Worm (Caenorhabditis elegans) whole organism, young adult: ENCODE data around the gene tab-1.
A peak's percentile ranks its signal among the peaks of the same experiment; 100 is the strongest.

Source experiments
- B0336.3 ChIP-seq: fragments of 200-800 bp; sonication (Bioruptor generic); IDR thresholded peaks from 2 replicates; pipeline ENCODE4 v1.3.6; 2022; ENCODE audit warnings: missing genetic modification characterization, missing compliant biosample characterization
- C06A6.2 ChIP-seq: fragments of 200-800 bp; sonication (Bioruptor generic); conservative IDR thresholded peaks from 2 replicates; pipeline ENCODE4 v1.3.6; 2022; ENCODE audit warnings: missing genetic modification characterization, missing compliant biosample characterization
- D2030.7 ChIP-seq: fragments of 200-800 bp; sonication (Bioruptor generic); IDR thresholded peaks from 2 replicates; pipeline ENCODE4 v1.3.6; 2022; ENCODE audit warnings: missing genetic modification reagents, missing genetic modification characterization, missing compliant biosample characterization
- F52B5.7 ChIP-seq: sonication (generic microtip); optimal IDR thresholded peaks from 2 replicates; lab custom pipeline; 2016; ENCODE audit warnings: mild to moderate bottlenecking, missing genetic modification characterization, missing compliant biosample characterization
- F57A8.1 ChIP-seq: fragments of 200-800 bp; sonication (Bioruptor generic); optimal IDR thresholded peaks from 2 replicates; lab custom pipeline; 2018; ENCODE audit warnings: mild to moderate bottlenecking, missing genetic modification characterization, moderate library complexity, missing compliant biosample characterization
- T07F8.4 ChIP-seq: sonication (generic microtip); optimal IDR thresholded peaks from 2 replicates; lab custom pipeline; 2016; ENCODE audit warnings: mild to moderate bottlenecking, missing genetic modification characterization, moderate library complexity, missing compliant biosample characterization
- T26A5.8 ChIP-seq: sonication (generic microtip); optimal IDR thresholded peaks from 2 replicates; lab custom pipeline; 2016; ENCODE audit warnings: missing genetic modification characterization, missing compliant biosample characterization
- Y53F4B.3 ChIP-seq: fragments of 200-800 bp; sonication (Bioruptor generic); IDR thresholded peaks from 2 replicates; pipeline ENCODE4 v1.3.6; 2022; ENCODE audit warnings: missing genetic modification reagents, missing genetic modification characterization, missing compliant biosample characterization
- Y56A3A.18 ChIP-seq: fragments of 200-800 bp; sonication (Bioruptor generic); IDR thresholded peaks from 2 replicates; pipeline ENCODE4 v1.3.6; 2022; ENCODE audit warnings: missing genetic modification reagents, missing genetic modification characterization, missing compliant biosample characterization
- akir-1 ChIP-seq: fragments of 200-800 bp; sonication (Bioruptor generic); optimal IDR thresholded peaks from 2 replicates; lab custom pipeline; 2018; ENCODE audit warnings: mild to moderate bottlenecking, missing genetic modification characterization, moderate library complexity, missing compliant biosample characterization
- ama-1 ChIP-seq, 3 experiments: fragments of 150-350 bp in 1 of 3; sonication (generic microtip) in 2 of 3; optimal IDR thresholded peaks; 2 replicates each; lab custom pipeline; 2014 to 2018; ENCODE audit warnings: missing biosample characterization in 2 of 3, missing genetic modification characterization in 2 of 3, missing genetic modification reagents in 2 of 3
- atf-7 ChIP-seq: sonication (generic microtip); optimal IDR thresholded peaks from 2 replicates; lab custom pipeline; 2017; ENCODE audit warnings: mild to moderate bottlenecking, missing genetic modification characterization, missing compliant biosample characterization
- athp-1 ChIP-seq: sonication (generic microtip); optimal IDR thresholded peaks from 2 replicates; lab custom pipeline; 2017; ENCODE audit warnings: mild to moderate bottlenecking, missing genetic modification characterization, missing compliant biosample characterization
- attf-5 ChIP-seq: fragments of 200-800 bp; sonication (Bioruptor generic); optimal IDR thresholded peaks from 2 replicates; lab custom pipeline; 2018; ENCODE audit warnings: mild to moderate bottlenecking, missing genetic modification characterization, missing compliant biosample characterization
- ccch-3 ChIP-seq: fragments of 200-800 bp; sonication (Bioruptor generic); optimal IDR thresholded peaks from 2 replicates; lab custom pipeline; 2018; ENCODE audit warnings: mild to moderate bottlenecking, missing genetic modification characterization, missing compliant biosample characterization
- ceh-100 ChIP-seq: fragments of 200-800 bp; sonication (Bioruptor generic); IDR thresholded peaks from 2 replicates; pipeline ENCODE4 v1.3.6; 2022; ENCODE audit warnings: missing genetic modification reagents, missing genetic modification characterization, missing compliant biosample characterization
- ceh-79 ChIP-seq: sonication (generic microtip); optimal IDR thresholded peaks from 2 replicates; lab custom pipeline; 2017; ENCODE audit warnings: mild to moderate bottlenecking, missing genetic modification characterization, missing compliant biosample characterization
- dox-1 ChIP-seq: fragments of 200-800 bp; sonication (Bioruptor generic); IDR thresholded peaks from 2 replicates; pipeline ENCODE4 v1.3.6; 2022; ENCODE audit warnings: missing genetic modification reagents, missing genetic modification characterization, missing compliant biosample characterization
- dpl-1 ChIP-seq: fragments of 150-350 bp; optimal IDR thresholded peaks from 2 replicates; lab custom pipeline; 2014; ENCODE audit warnings: missing biosample characterization, missing genetic modification reagents, missing genetic modification characterization
- efl-1 ChIP-seq: fragments of 150-350 bp; optimal IDR thresholded peaks from 2 replicates; lab custom pipeline; 2014; ENCODE audit warnings: missing biosample characterization, missing genetic modification reagents, missing genetic modification characterization
- fkh-3 ChIP-seq: sonication (generic microtip); optimal IDR thresholded peaks from 2 replicates; lab custom pipeline; 2016; ENCODE audit warnings: mild to moderate bottlenecking, missing genetic modification characterization, missing compliant biosample characterization
- lag-1 ChIP-seq: fragments of 200-800 bp; sonication (Bioruptor generic); IDR thresholded peaks from 2 replicates; pipeline ENCODE4 v1.3.6; 2022; ENCODE audit warnings: missing genetic modification reagents, missing genetic modification characterization, missing compliant biosample characterization
- let-526 ChIP-seq: fragments of 200-800 bp; sonication (Bioruptor generic); IDR thresholded peaks from 2 replicates; pipeline ENCODE4 v1.3.6; 2022; ENCODE audit warnings: missing genetic modification reagents, missing genetic modification characterization, missing compliant biosample characterization
- lin-26 ChIP-seq: fragments of 200-800 bp; sonication (Bioruptor generic); IDR thresholded peaks from 2 replicates; pipeline ENCODE4 v1.3.6; 2022; ENCODE audit warnings: missing genetic modification reagents, missing genetic modification characterization, missing compliant biosample characterization
- lin-40 ChIP-seq: sonication (generic microtip); optimal IDR thresholded peaks from 2 replicates; lab custom pipeline; 2016; ENCODE audit warnings: missing genetic modification characterization, mild to moderate bottlenecking, missing compliant biosample characterization, missing genotype, missing genetic modification reagents
- lir-1 ChIP-seq: fragments of 200-800 bp; sonication (Bioruptor generic); conservative IDR thresholded peaks from 2 replicates; pipeline ENCODE4 v1.3.6; 2022; ENCODE audit warnings: missing genetic modification reagents, missing genetic modification characterization, missing compliant biosample characterization
- lsl-1 ChIP-seq: fragments of 200-800 bp; sonication (Bioruptor generic); optimal IDR thresholded peaks from 2 replicates; lab custom pipeline; 2018; ENCODE audit warnings: mild to moderate bottlenecking, missing genetic modification characterization, moderate library complexity, missing compliant biosample characterization
- lsy-27 ChIP-seq: sonication (generic microtip); optimal IDR thresholded peaks from 2 replicates; lab custom pipeline; 2017; ENCODE audit warnings: missing genetic modification characterization, mild to moderate bottlenecking, missing compliant biosample characterization, antibody characterized with exemption, missing genotype, borderline replicate concordance; ENCODE audit not compliant: insufficient read depth
- madf-10 ChIP-seq: sonication (generic microtip); optimal IDR thresholded peaks from 2 replicates; lab custom pipeline; 2016; ENCODE audit warnings: mild to moderate bottlenecking, missing genetic modification characterization, missing compliant biosample characterization
- madf-3 ChIP-seq: fragments of 200-800 bp; sonication (Bioruptor generic); IDR thresholded peaks from 2 replicates; pipeline ENCODE4 v1.3.6; 2022; ENCODE audit warnings: missing genetic modification reagents, missing genetic modification characterization, missing compliant biosample characterization
- madf-6 ChIP-seq: fragments of 200-800 bp; sonication (Bioruptor generic); IDR thresholded peaks from 2 replicates; pipeline ENCODE4 v1.3.6; 2022; ENCODE audit warnings: missing genetic modification reagents, missing genetic modification characterization, missing compliant biosample characterization
- madf-8 ChIP-seq: fragments of 200-800 bp; sonication (Bioruptor generic); conservative IDR thresholded peaks from 2 replicates; pipeline ENCODE4 v1.3.6; 2022; ENCODE audit warnings: missing genetic modification reagents, missing genetic modification characterization, missing compliant biosample characterization
- nfyb-1 ChIP-seq: fragments of 200-800 bp; sonication (Bioruptor generic); IDR thresholded peaks from 2 replicates; pipeline ENCODE4 v1.3.6; 2022; ENCODE audit warnings: missing genetic modification reagents, missing genetic modification characterization, missing compliant biosample characterization
- nhr-90 ChIP-seq: sonication (generic microtip); optimal IDR thresholded peaks from 2 replicates; lab custom pipeline; 2016; ENCODE audit warnings: missing genotype, mild to moderate bottlenecking, missing genetic modification characterization, missing compliant biosample characterization
- pbrm-1 ChIP-seq: fragments of 200-800 bp; sonication (Bioruptor generic); IDR thresholded peaks from 2 replicates; pipeline ENCODE4 v1.3.6; 2022; ENCODE audit warnings: missing genetic modification reagents, missing genetic modification characterization, missing compliant biosample characterization
- snpc-4 ChIP-seq, 5 experiments: fragments of 150-350 bp in 1 of 5; sonication (generic microtip) in 4 of 5; optimal IDR thresholded peaks; 2 replicates each; lab custom pipeline; 2014 to 2018; ENCODE audit warnings: missing genetic modification characterization in 5 of 5, missing biosample characterization in 3 of 5, antibody characterized with exemption in 2 of 5, mild to moderate bottlenecking in 2 of 5, missing compliant biosample characterization in 2 of 5, missing genotype in 2 of 5, moderate library complexity in 2 of 5, missing genetic modification reagents in 1 of 5
- tbp1 ChIP-seq: fragments of 200-800 bp; sonication (Bioruptor generic); optimal IDR thresholded peaks from 2 replicates; lab custom pipeline; 2018; ENCODE audit warnings: mild to moderate bottlenecking, missing genetic modification characterization, missing compliant biosample characterization
- tbx-9 ChIP-seq: sonication (generic microtip); optimal IDR thresholded peaks from 2 replicates; lab custom pipeline; 2016; ENCODE audit warnings: borderline replicate concordance, missing genetic modification characterization, inconsistent platforms, missing compliant biosample characterization
- unc-130 ChIP-seq: sonication (generic microtip); optimal IDR thresholded peaks from 2 replicates; lab custom pipeline; 2016; ENCODE audit warnings: missing genetic modification reagents, missing genetic modification characterization, missing compliant biosample characterization
- xnd-1 ChIP-seq: sonication (generic microtip); optimal IDR thresholded peaks from 2 replicates; lab custom pipeline; 2016; ENCODE audit warnings: missing genotype, missing genetic modification reagents, missing genetic modification characterization, missing compliant biosample characterization
- zfh-2 ChIP-seq: fragments of 200-800 bp; sonication (Bioruptor generic); conservative IDR thresholded peaks from 2 replicates; pipeline ENCODE4 v1.3.6; 2022; ENCODE audit warnings: missing genetic modification reagents, missing genetic modification characterization, missing compliant biosample characterization
- zim-3 ChIP-seq: sonication (generic microtip); optimal IDR thresholded peaks from 2 replicates; lab custom pipeline; 2017; ENCODE audit warnings: mild to moderate bottlenecking, missing genetic modification characterization, moderate library complexity, missing compliant biosample characterization
- ztf-18 ChIP-seq: sonication (generic microtip); optimal IDR thresholded peaks from 2 replicates; lab custom pipeline; 2016; ENCODE audit warnings: missing genotype, mild to moderate bottlenecking, missing genetic modification characterization, missing compliant biosample characterization
- ztf-25 ChIP-seq: fragments of 200-800 bp; sonication (Bioruptor generic); IDR thresholded peaks from 2 replicates; pipeline ENCODE4 v1.3.6; 2022; ENCODE audit warnings: missing genetic modification reagents, missing genetic modification characterization, missing compliant biosample characterization
- ztf-28 ChIP-seq: fragments of 200-800 bp; sonication (Bioruptor generic); IDR thresholded peaks from 2 replicates; pipeline ENCODE4 v1.3.6; 2022; ENCODE audit warnings: missing genetic modification reagents, missing genetic modification characterization, missing compliant biosample characterization

The tab-1 gene

DNA sequence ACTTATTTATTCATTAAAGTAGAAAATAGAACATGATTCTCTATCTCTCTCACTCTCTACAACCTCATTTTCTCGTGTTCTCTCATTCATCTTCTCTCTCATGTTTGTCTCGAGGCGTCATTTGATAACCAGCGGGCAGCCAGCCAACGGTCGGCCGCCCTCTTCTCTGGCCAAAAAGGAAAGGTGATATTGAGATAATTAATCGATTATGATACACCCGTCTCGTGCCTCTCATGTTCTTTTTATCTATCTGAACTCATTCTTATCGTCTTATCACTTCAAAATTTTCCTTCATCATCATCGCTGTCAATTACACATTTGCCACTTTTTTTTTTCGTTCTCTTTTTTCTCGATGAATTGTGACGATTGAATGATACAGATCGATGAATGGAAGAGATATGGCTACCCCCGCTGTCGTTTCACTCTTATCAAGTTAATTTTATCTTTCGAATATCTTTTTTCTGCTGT is 39.6 kb downstream of the tab-1 start (continued):
- TF ChIP-seq athp-1 (tag; lab: Kevin White, UChicago) (no peak), ztf-25 (no peak), lir-1 (GFP tag; lab: Robert Waterston, UW) (no peak), ama-1 (optimal IDR thresholded peaks at IDR 0.05; lab: Kevin White, UChicago) (no peak), ama-1 (GFP tag; optimal IDR thresholded peaks at IDR 0.05; lab: Kevin White, UChicago) (no peak), atf-7 (tag; lab: Kevin White, UChicago) (peak; percentile 95), ceh-79 (tag; lab: Kevin White, UChicago) (no peak), dox-1 (GFP tag; lab: Robert Waterston, UW) (peak; percentile 88), fkh-3 (tag; lab: Kevin White, UChicago) (no peak), B0336.3 (peak; percentile 92), let-526 (GFP tag; lab: Robert Waterston, UW) (no peak), T26A5.8 (no peak), zfh-2 (peak; percentile 62; the same call in 1 of the 2 replicates), D2030.7 (GFP tag; lab: Robert Waterston, UW) (no peak), lsy-27 (no peak), pbrm-1 (no peak)

ce11 chrII:6843211-6843610 is 40.1 kb downstream of the tab-1 start:
- TF ChIP-seq zim-3 (tag; lab: Kevin White, UChicago) = no peak
- no peak for TF ChIP-seq T26A5.8
- no peak for TF ChIP-seq efl-1
- no peak for TF ChIP-seq ztf-18 (tag; lab: Kevin White, UChicago)
- TF ChIP-seq ztf-28 (GFP tag; lab: Robert Waterston, UW) = no peak
- 0 out of 2 replicates have a peak, but pooled peaks have one; percentile 1 for TF ChIP-seq ceh-100
- TF ChIP-seq lin-26 (GFP tag; lab: Robert Waterston, UW) = no peak
- no peak for TF ChIP-seq T07F8.4

- TF ChIP-seq F57A8.1 (GFP tag; lab: Kevin White, UChicago) (no peak), ztf-28 (GFP tag; lab: Robert Waterston, UW) (no peak), madf-6 (peak; percentile 69), pbrm-1 (no peak), madf-8 (GFP tag; lab: Robert Waterston, UW) (no peak), dpl-1 (no peak), madf-3 (GFP tag; lab: Robert Waterston, UW) (peak; percentile 67; the same call in 1 of the 2 replicates), unc-130 (GFP tag; lab: Kevin White, UChicago) (no peak), tbp1 (no peak), lsy-27 (no peak), lag-1 (no peak), efl-1 (peak; percentile 53), tbx-9 (no peak), F52B5.7 (no peak), Y56A3A.18 (GFP tag; lab: Robert Waterston, UW) (no peak), snpc-4 (GFP tag; optimal IDR thresholded peaks at IDR 0.05; lab: Kevin White, UChicago) (no peak), snpc-4 (tag; optimal IDR thresholded peaks at IDR 0.05; lab: Kevin White, UChicago) (no peak), C06A6.2 (no peak), attf-5 (no peak), lsl-1 (GFP tag; lab: Kevin White, UChicago) (no peak), D2030.7 (GFP tag; lab: Robert Waterston, UW) (0 out of 2 replicates have a peak, but pooled peaks have one; percentile 19), xnd-1 (tag; lab: Kevin White, UChicago) (peak; percentile 19), akir-1 (GFP tag; lab: Kevin White, UChicago) (no peak), nfyb-1 (GFP tag; lab: Robert Waterston, UW) (0 out of 2 replicates have a peak, but pooled peaks have one; percentile 11), ccch-3 (GFP tag; lab: Kevin White, UChicago) (no peak), lin-40 (tag; lab: Kevin White, UChicago) (no peak), madf-10 (peak; percentile 96), Y53F4B.3 (GFP tag; lab: Robert Waterston, UW) (no peak), zfh-2 (peak; percentile 71), nhr-90 (tag; lab: Kevin White, UChicago) (no peak)
Measured at ce11 chrII:6843680-6844079, 40.6 kb downstream of the tab-1 start.
